Fruit fly (Drosophila melanogaster) whole organism, embryonic: Measurements from ENCODE around the gene dor.

Experiments used
- Ada2b ChIP-seq: fragments of 200-800 bp; sonication (Bioruptor generic); IDR thresholded peaks from 2 replicates; pipeline ENCODE4 v1.3.6; 2022; ENCODE audit warnings: missing biosample characterization, missing genetic modification characterization
- Adf1 ChIP-seq: fragments of 200-800 bp; sonication (Bioruptor generic); IDR thresholded peaks from 2 replicates; pipeline ENCODE4 v1.3.6; 2022; ENCODE audit warnings: missing biosample characterization, missing genetic modification characterization
- Atf3 ChIP-seq: fragments of 200-800 bp; sonication (Bioruptor generic); optimal IDR thresholded peaks from 3 replicates; lab custom pipeline; 2016; ENCODE audit warnings: missing biosample characterization, missing genetic modification characterization
- CG10267 ChIP-seq: fragments of 200-800 bp; sonication (Bioruptor generic); optimal IDR thresholded peaks from 2 replicates; lab custom pipeline; 2018; ENCODE audit warnings: missing biosample characterization, mild to moderate bottlenecking, missing genetic modification characterization, moderate library complexity
- CG11456 ChIP-seq: fragments of 200-800 bp; sonication (Bioruptor generic); IDR thresholded peaks from 3 replicates; pipeline ENCODE4 v1.3.6; 2022; ENCODE audit warnings: missing biosample characterization, missing genetic modification characterization
- CG12391 ChIP-seq: fragments of 200-800 bp; sonication (Bioruptor generic); optimal IDR thresholded peaks from 3 replicates; lab custom pipeline; 2018; ENCODE audit warnings: missing biosample characterization, mild to moderate bottlenecking, missing genetic modification characterization, moderate library complexity
- CG14860 ChIP-seq: fragments of 200-800 bp; sonication (Bioruptor generic); IDR thresholded peaks from 3 replicates; pipeline ENCODE4 v1.3.6; 2022; ENCODE audit warnings: missing biosample characterization, missing genetic modification characterization; ENCODE audit not compliant: partially characterized antibody
- CG1832 ChIP-seq: fragments of 200-800 bp; sonication (Bioruptor generic); optimal IDR thresholded peaks from 2 replicates; lab custom pipeline; 2017; ENCODE audit warnings: missing biosample characterization, mild to moderate bottlenecking, missing genetic modification characterization, inconsistent platforms
- CG2889 ChIP-seq: fragments of 200-800 bp; sonication (Bioruptor generic); IDR thresholded peaks from 3 replicates; pipeline ENCODE4 v1.3.6; 2022; ENCODE audit warnings: missing biosample characterization, missing genetic modification characterization
- CG32532 ChIP-seq: fragments of 200-800 bp; sonication (Bioruptor generic); IDR thresholded peaks from 2 replicates; pipeline ENCODE4 v1.3.6; 2022; ENCODE audit warnings: missing biosample characterization, missing genetic modification characterization
- CG32767 ChIP-seq: fragments of 200-800 bp; sonication (Bioruptor generic); IDR thresholded peaks from 2 replicates; pipeline ENCODE4 v1.3.6; 2022; ENCODE audit warnings: missing biosample characterization, missing genetic modification characterization
- CG4360 ChIP-seq: fragments of 200-800 bp; sonication (Bioruptor generic); IDR thresholded peaks from 2 replicates; pipeline ENCODE4 v1.3.6; 2022; ENCODE audit warnings: missing biosample characterization, missing genetic modification characterization
- CG5953 ChIP-seq: fragments of 200-800 bp; sonication (Bioruptor generic); IDR thresholded peaks from 2 replicates; pipeline ENCODE4 v1.3.6; 2022; ENCODE audit warnings: missing biosample characterization, missing genetic modification characterization
- CG6689 ChIP-seq: fragments of 200-800 bp; sonication (Bioruptor generic); IDR thresholded peaks from 2 replicates; pipeline ENCODE4 v1.3.6; 2022; ENCODE audit warnings: missing biosample characterization, missing genetic modification characterization
- CG7357 ChIP-seq: fragments of 200-800 bp; sonication (Bioruptor generic); IDR thresholded peaks from 3 replicates; pipeline ENCODE4 v1.3.6; 2022; ENCODE audit warnings: missing biosample characterization, missing genetic modification characterization
- CoRest ChIP-seq: fragments of 200-800 bp; sonication (Bioruptor generic); optimal IDR thresholded peaks from 3 replicates; lab custom pipeline; 2018; ENCODE audit warnings: missing biosample characterization, mild to moderate bottlenecking, missing genetic modification characterization, moderate library complexity
- Fer2 ChIP-seq: fragments of 200-800 bp; sonication (Bioruptor generic); optimal IDR thresholded peaks from 2 replicates; lab custom pipeline; 2018; ENCODE audit warnings: missing biosample characterization, mild to moderate bottlenecking, missing genetic modification characterization, moderate library complexity
- Med ChIP-seq: fragments of 200-800 bp; sonication (Bioruptor generic); peaks from one replicate; lab custom pipeline; 2016; ENCODE audit warnings: missing biosample characterization, missing genetic modification characterization, mild to moderate bottlenecking, inconsistent platforms, moderate library complexity
- Trl ChIP-seq, 3 experiments: fragments of >200 bp in 2 of 3; fragments of 200-800 bp in 1 of 3; sonication (Bioruptor generic) in 1 of 3; optimal IDR thresholded peaks; 2 replicates in 1 of 3; 3 replicates in 2 of 3; lab custom pipeline; 2016 to 2017; ENCODE audit warnings: missing biosample characterization in 1 of 3, missing genetic modification characterization in 1 of 3
- Usf ChIP-seq: fragments of 200-800 bp; sonication (Bioruptor generic); optimal IDR thresholded peaks from 2 replicates; lab custom pipeline; 2017; ENCODE audit warnings: missing genotype, missing biosample characterization, missing genetic modification characterization
- chinmo ChIP-seq: fragments of 200-800 bp; sonication (Bioruptor generic); IDR thresholded peaks from 4 replicates; pipeline ENCODE4 v1.3.6; 2022; ENCODE audit warnings: missing biosample characterization, missing genetic modification characterization; ENCODE audit not compliant: partially characterized antibody
- chm ChIP-seq: fragments of 200-800 bp; sonication (Bioruptor generic); IDR thresholded peaks from 2 replicates; pipeline ENCODE4 v1.3.6; 2022; ENCODE audit warnings: missing biosample characterization, missing genetic modification characterization
- croc ChIP-seq: fragments of 200-800 bp; sonication (Bioruptor generic); conservative IDR thresholded peaks from 3 replicates; pipeline ENCODE4 v1.3.6; 2022; ENCODE audit warnings: missing biosample characterization, missing genetic modification characterization
- crol ChIP-seq: fragments of 200-800 bp; sonication (Bioruptor generic); IDR thresholded peaks from 2 replicates; pipeline ENCODE4 v1.3.6; 2022; ENCODE audit warnings: missing biosample characterization, missing genetic modification characterization
- dati ChIP-seq: fragments of 200-800 bp; sonication (Bioruptor generic); IDR thresholded peaks from 2 replicates; pipeline ENCODE4 v1.3.6; 2022; ENCODE audit warnings: missing biosample characterization, missing genetic modification characterization
- ftz-f1 ChIP-seq: fragments of 200-800 bp; sonication (Bioruptor generic); optimal IDR thresholded peaks from 2 replicates; lab custom pipeline; 2016; ENCODE audit warnings: missing biosample characterization, missing genetic modification characterization
- gsb ChIP-seq: fragments of 200-800 bp; sonication (Bioruptor generic); IDR thresholded peaks from 2 replicates; pipeline ENCODE4 v1.3.6; 2022; ENCODE audit warnings: missing biosample characterization, missing genetic modification characterization
- ham ChIP-seq: fragments of 200-800 bp; sonication (Bioruptor generic); IDR thresholded peaks from 2 replicates; pipeline ENCODE4 v1.3.6; 2022; ENCODE audit warnings: missing biosample characterization, missing genetic modification characterization
- hb ChIP-seq: fragments of 200-800 bp; sonication (Bioruptor generic); IDR thresholded peaks from 3 replicates; pipeline ENCODE4 v1.3.6; 2022; ENCODE audit warnings: missing biosample characterization, missing genetic modification characterization; ENCODE audit not compliant: partially characterized antibody
- mam ChIP-seq: fragments of 200-800 bp; sonication (Bioruptor generic); optimal IDR thresholded peaks from 3 replicates; lab custom pipeline; 2016; ENCODE audit warnings: missing biosample characterization, missing genetic modification characterization
- mirr ChIP-seq: fragments of 200-800 bp; sonication (Bioruptor generic); optimal IDR thresholded peaks from 3 replicates; lab custom pipeline; 2018; ENCODE audit warnings: missing biosample characterization, mild to moderate bottlenecking, missing genetic modification characterization
- mld ChIP-seq: fragments of 200-800 bp; sonication (Bioruptor generic); IDR thresholded peaks from 3 replicates; pipeline ENCODE4 v1.3.6; 2022; ENCODE audit warnings: missing biosample characterization, missing genetic modification characterization; ENCODE audit not compliant: partially characterized antibody
- odd ChIP-seq: fragments of 200-800 bp; sonication (Bioruptor generic); optimal IDR thresholded peaks from 2 replicates; lab custom pipeline; 2017; ENCODE audit warnings: missing biosample characterization, mild to moderate bottlenecking, missing genetic modification characterization
- pb ChIP-seq: fragments of 200-800 bp; sonication (Bioruptor generic); optimal IDR thresholded peaks from 3 replicates; lab custom pipeline; 2016; ENCODE audit warnings: missing biosample characterization, missing genetic modification characterization
- sd ChIP-seq: fragments of 200-800 bp; sonication (Bioruptor generic); optimal IDR thresholded peaks from 3 replicates; lab custom pipeline; 2018; ENCODE audit warnings: missing biosample characterization, mild to moderate bottlenecking, missing genetic modification characterization, moderate library complexity
- seq ChIP-seq: fragments of 200-800 bp; sonication (Bioruptor generic); IDR thresholded peaks from 2 replicates; pipeline ENCODE4 v1.3.6; 2022; ENCODE audit warnings: missing biosample characterization, missing genetic modification characterization
- shn ChIP-seq: fragments of 200-800 bp; sonication (Bioruptor generic); optimal IDR thresholded peaks from 3 replicates; lab custom pipeline; 2016; ENCODE audit warnings: missing biosample characterization, missing genetic modification characterization
- sug ChIP-seq: fragments of 200-800 bp; optimal IDR thresholded peaks from 2 replicates; lab custom pipeline; 2019; ENCODE audit warnings: missing biosample characterization, mild to moderate bottlenecking, missing genetic modification characterization, moderate library complexity
- tna ChIP-seq: fragments of 200-800 bp; sonication (Bioruptor generic); IDR thresholded peaks from 2 replicates; pipeline ENCODE4 v1.3.6; 2022; ENCODE audit warnings: missing biosample characterization, missing genetic modification characterization; ENCODE audit not compliant: partially characterized antibody
- tup ChIP-seq: fragments of 200-800 bp; sonication (Bioruptor generic); optimal IDR thresholded peaks from 2 replicates; lab custom pipeline; 2016; ENCODE audit warnings: missing biosample characterization, mild to moderate bottlenecking, missing genetic modification characterization, moderate library complexity
- usp ChIP-seq: fragments of >200 bp; optimal IDR thresholded peaks from 2 replicates; lab custom pipeline; 2017; ENCODE audit warnings: missing biosample characterization, missing genetic modification characterization
- z ChIP-seq: fragments of 200-800 bp; sonication (Bioruptor generic); IDR thresholded peaks from 3 replicates; pipeline ENCODE4 v1.3.6; 2022; ENCODE audit warnings: missing biosample characterization, missing genetic modification characterization

dor gene

dm6 chrX:1618727-1619581 lies 45.9 kb upstream of the dor start (continued):
- TF ChIP-seq CoRest (tag; lab: Kevin White, UChicago) (peak; percentile 83), hb (no peak), CG32767 (GFP tag; lab: Robert Waterston, UW) (peak; percentile 66), mld (no peak), odd (GFP tag; lab: Kevin White, UChicago) (peak; percentile 56), CG32532 (GFP tag; lab: Robert Waterston, UW) (peak; percentile 89), CG2889 (peak; percentile 81; the same call in 2 of the 3 replicates), Ada2b (GFP tag; lab: Robert Waterston, UW) (peak; percentile 86), CG5953 (GFP tag; lab: Robert Waterston, UW) (peak; percentile 72), CG6689 (GFP tag; lab: Robert Waterston, UW) (peak; percentile 84), CG14860 (GFP tag; lab: Robert Waterston, UW) (no peak), tna (GFP tag; lab: Robert Waterston, UW) (no peak), shn (GFP tag; lab: Kevin White, UChicago) (peak; percentile 84), chm (GFP tag; lab: Robert Waterston, UW) (no peak), dati (GFP tag; lab: Robert Waterston, UW) (no peak; the same call in 1 of the 2 replicates), CG11456 (GFP tag; lab: Robert Waterston, UW) (peak; percentile 75), Atf3 (GFP tag; lab: Kevin White, UChicago) (peak; percentile 70), CG4360 (GFP tag; lab: Robert Waterston, UW) (no peak), ham (GFP tag; lab: Robert Waterston, UW) (peak; percentile 49; the same call in 1 of the 2 replicates), mirr (peak; percentile 12), CG7357 (peak; percentile 70), seq (peak; percentile 81), Fer2 (tag; lab: Kevin White, UChicago) (peak; percentile 51), CG10267 (tag; lab: Kevin White, UChicago) (no peak), mam (GFP tag; lab: Kevin White, UChicago) (peak; percentile 89), usp (GFP tag; lab: Kevin White, UChicago) (no peak)

- TF ChIP-seq sug (tag; lab: Kevin White, UChicago) (peak; percentile 11), tup (GFP tag; lab: Kevin White, UChicago) (no peak), ftz-f1 (GFP tag; lab: Kevin White, UChicago) (peak; percentile 62), z (GFP tag; lab: Robert Waterston, UW) (peak; percentile 59; the same call in 1 of the 3 replicates), chinmo (GFP tag; lab: Robert Waterston, UW) (0 out of 4 replicates have a peak, but pooled peaks have one; percentile 39), CG1832 (GFP tag; lab: Kevin White, UChicago) (peak; percentile 7), Adf1 (GFP tag; lab: Robert Waterston, UW) (peak; percentile 77), CG12391 (tag; lab: Kevin White, UChicago) (no peak), Trl (optimal IDR thresholded peaks at IDR 0.05; lab: Kevin White, UChicago) (peak; percentile 29 to 61), Trl (GFP tag; optimal IDR thresholded peaks at IDR 0.05; lab: Kevin White, UChicago) (no peak)
- TF ChIP-seq, all 482 proteins: peak for 7
Observed at dm6 chrX:1619699-1620309, 45.0 kb upstream of the dor start.

DNA sequence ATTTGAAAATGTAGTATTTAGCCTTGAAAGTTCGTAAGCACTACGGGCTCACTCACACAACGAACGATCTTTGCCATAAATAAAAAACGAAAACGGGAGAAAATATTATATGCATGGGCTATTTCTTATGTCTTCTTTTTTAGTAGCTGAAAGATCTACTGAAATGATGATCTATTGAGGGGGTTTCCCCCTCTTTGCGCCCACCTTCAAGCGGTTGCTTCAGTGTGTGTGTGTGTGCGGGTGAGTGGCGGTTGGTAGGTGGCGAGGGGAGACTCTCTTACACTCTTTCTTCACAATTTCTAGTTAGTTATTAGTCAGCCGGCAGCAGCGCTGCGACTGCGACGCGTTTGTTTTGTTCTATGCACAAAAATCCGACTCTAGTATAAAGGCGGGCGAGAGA lies 43.5 kb upstream of the dor start:
- no peak for TF ChIP-seq croc
- TF ChIP-seq Med (GFP tag; lab: Kevin White, UChicago): peak; percentile 22
- peak; percentile 13 for TF ChIP-seq sd
- no peak for TF ChIP-seq gsb (GFP tag; lab: Robert Waterston, UW)
- 0 out of 2 replicates have a peak, but pooled peaks have one; percentile 19 for TF ChIP-seq crol (GFP tag; lab: Robert Waterston, UW)
- no peak for TF ChIP-seq pb (GFP tag; lab: Kevin White, UChicago)
- no peak for TF ChIP-seq Usf (GFP tag; lab: Kevin White, UChicago)
